Worm (Caenorhabditis elegans) whole organism, L2 larva: Measurements from ENCODE around the gene dct-16.

ENCODE experiments used
- F13H6.1 ChIP-seq: sonication (generic microtip); optimal IDR thresholded peaks from 2 replicates; lab custom pipeline; 2016; ENCODE audit warnings: missing genetic modification characterization, missing compliant biosample characterization
- ZK546.5 ChIP-seq: sonication (generic microtip); optimal IDR thresholded peaks from 2 replicates; lab custom pipeline; 2017; ENCODE audit warnings: missing biosample characterization, missing genetic modification characterization
- alr-1 ChIP-seq: fragments of 150-350 bp; optimal IDR thresholded peaks from 2 replicates; lab custom pipeline; 2014; ENCODE audit warnings: missing biosample characterization, missing genetic modification characterization
- aly-2 ChIP-seq: fragments of 150-350 bp; optimal IDR thresholded peaks from 2 replicates; lab custom pipeline; 2014; ENCODE audit warnings: missing biosample characterization, missing genetic modification characterization
- ama-1 ChIP-seq: fragments of 150-350 bp; optimal IDR thresholded peaks from 2 replicates; lab custom pipeline; 2018; ENCODE audit warnings: inconsistent platforms
- blmp-1 ChIP-seq: sonication (generic microtip); optimal IDR thresholded peaks from 2 replicates; lab custom pipeline; 2017; ENCODE audit warnings: missing genetic modification characterization, mild to moderate bottlenecking, missing compliant biosample characterization, antibody characterized with exemption, moderate library complexity; ENCODE audit not compliant: insufficient read depth
- crh-2 ChIP-seq: sonication (generic microtip); optimal IDR thresholded peaks from 2 replicates; lab custom pipeline; 2017; ENCODE audit warnings: missing biosample characterization, missing genetic modification characterization
- elt-3 ChIP-seq: sonication (generic microtip); optimal IDR thresholded peaks from 2 replicates; lab custom pipeline; 2017; ENCODE audit warnings: missing biosample characterization, missing genetic modification characterization
- fos-1 ChIP-seq: fragments of 150-350 bp; optimal IDR thresholded peaks from 2 replicates; lab custom pipeline; 2014; ENCODE audit warnings: missing biosample characterization, missing genetic modification characterization
- gmeb-1 ChIP-seq: fragments of 150-350 bp; optimal IDR thresholded peaks from 2 replicates; lab custom pipeline; 2014; ENCODE audit warnings: missing biosample characterization, missing genetic modification characterization
- lin-11 ChIP-seq: fragments of 150-350 bp; sonication (generic microtip); optimal IDR thresholded peaks from 2 replicates; lab custom pipeline; 2014; ENCODE audit warnings: missing biosample characterization, missing genetic modification characterization, inconsistent platforms, mixed read lengths
- lin-13 ChIP-seq: fragments of 150-350 bp; optimal IDR thresholded peaks from 2 replicates; lab custom pipeline; 2014; ENCODE audit warnings: missing biosample characterization, missing genetic modification reagents, missing genetic modification characterization
- lsy-2 ChIP-seq, 2 experiments: fragments of 150-350 bp in 1 of 2; sonication (generic microtip) in 1 of 2; optimal IDR thresholded peaks; 2 replicates each; lab custom pipeline; 2014 to 2017; ENCODE audit warnings: missing biosample characterization in 2 of 2, missing genetic modification characterization in 2 of 2
- mab-5 ChIP-seq: fragments of 150-350 bp; optimal IDR thresholded peaks from 2 replicates; lab custom pipeline; 2014; ENCODE audit warnings: missing biosample characterization, missing genetic modification characterization
- mdl-1 ChIP-seq, 2 experiments: fragments of 150-350 bp in 1 of 2; sonication (generic microtip) in 1 of 2; optimal IDR thresholded peaks; 2 replicates each; lab custom pipeline; 2017; ENCODE audit warnings: missing biosample characterization in 2 of 2, missing genetic modification characterization in 2 of 2
- nhr-10 ChIP-seq: sonication (generic microtip); optimal IDR thresholded peaks from 2 replicates; lab custom pipeline; 2017; ENCODE audit warnings: missing biosample characterization, missing genetic modification characterization
- nhr-11 ChIP-seq: fragments of 150-350 bp; optimal IDR thresholded peaks from 2 replicates; lab custom pipeline; 2014; ENCODE audit warnings: missing biosample characterization, missing genetic modification characterization
- nhr-129 ChIP-seq: fragments of 150-350 bp; optimal IDR thresholded peaks from 2 replicates; lab custom pipeline; 2014; ENCODE audit warnings: missing biosample characterization, missing genetic modification characterization
- nhr-21 ChIP-seq: fragments of 150-350 bp; optimal IDR thresholded peaks from 2 replicates; lab custom pipeline; 2014; ENCODE audit warnings: missing biosample characterization, missing genetic modification characterization
- nhr-237 ChIP-seq: fragments of 150-350 bp; optimal IDR thresholded peaks from 2 replicates; lab custom pipeline; 2014; ENCODE audit warnings: missing biosample characterization, missing genetic modification characterization
- nhr-25 ChIP-seq: fragments of 150-350 bp; sonication (generic microtip); optimal IDR thresholded peaks from 3 replicates; lab custom pipeline; 2014; ENCODE audit warnings: missing biosample characterization, missing genetic modification characterization
- nhr-6 ChIP-seq: fragments of 150-350 bp; optimal IDR thresholded peaks from 2 replicates; lab custom pipeline; 2014; ENCODE audit warnings: missing biosample characterization, missing genetic modification characterization
- nhr-77 ChIP-seq: fragments of 150-350 bp; optimal IDR thresholded peaks from 2 replicates; lab custom pipeline; 2014; ENCODE audit warnings: missing biosample characterization, missing genetic modification characterization
- peb-1 ChIP-seq: fragments of 150-350 bp; optimal IDR thresholded peaks from 2 replicates; lab custom pipeline; 2014; ENCODE audit warnings: missing biosample characterization, missing genetic modification characterization
- skn-1 ChIP-seq: sonication (generic microtip); optimal IDR thresholded peaks from 2 replicates; lab custom pipeline; 2017; ENCODE audit warnings: missing biosample characterization, missing genetic modification characterization
- sma-3 ChIP-seq: sonication (generic microtip); optimal IDR thresholded peaks from 2 replicates; lab custom pipeline; 2016; ENCODE audit warnings: missing genetic modification reagents, missing genetic modification characterization, missing compliant biosample characterization
- sma-9 ChIP-seq, 2 experiments: fragments of 150-350 bp in 1 of 2; sonication (generic microtip) in 1 of 2; optimal IDR thresholded peaks; 2 replicates each; lab custom pipeline; 2014 to 2016; ENCODE audit warnings: missing genetic modification characterization in 2 of 2, mild to moderate bottlenecking in 1 of 2, missing biosample characterization in 1 of 2, missing compliant biosample characterization in 1 of 2, missing genetic modification reagents in 1 of 2, moderate library complexity in 1 of 2
- snpc-4 ChIP-seq: fragments of 150-350 bp; optimal IDR thresholded peaks from 2 replicates; lab custom pipeline; 2014; ENCODE audit warnings: missing biosample characterization, missing genetic modification characterization
- unc-39 ChIP-seq: fragments of 150-350 bp; optimal IDR thresholded peaks from 2 replicates; lab custom pipeline; 2014; ENCODE audit warnings: missing biosample characterization, missing genetic modification characterization
- unc-55 ChIP-seq: fragments of 150-350 bp; sonication (generic microtip); optimal IDR thresholded peaks from 3 replicates; lab custom pipeline; 2014; ENCODE audit warnings: missing biosample characterization, missing genetic modification reagents, missing genetic modification characterization
- unc-62 ChIP-seq: fragments of 150-350 bp; optimal IDR thresholded peaks from 2 replicates; lab custom pipeline; 2014; ENCODE audit warnings: missing biosample characterization, missing genetic modification reagents, missing genetic modification characterization
- zag-1 ChIP-seq: fragments of 150-350 bp; optimal IDR thresholded peaks from 2 replicates; lab custom pipeline; 2014; ENCODE audit warnings: missing biosample characterization, missing genetic modification characterization
- ztf-1 ChIP-seq: fragments of 200-800 bp; sonication (Bioruptor generic); conservative IDR thresholded peaks from 2 replicates; pipeline ENCODE4 v1.3.6; 2022; ENCODE audit warnings: missing genetic modification characterization, missing compliant biosample characterization
- ztf-11 ChIP-seq: sonication (generic microtip); optimal IDR thresholded peaks from 2 replicates; lab custom pipeline; 2017; ENCODE audit warnings: missing biosample characterization, missing genetic modification characterization

The dct-16 gene

DNA sequence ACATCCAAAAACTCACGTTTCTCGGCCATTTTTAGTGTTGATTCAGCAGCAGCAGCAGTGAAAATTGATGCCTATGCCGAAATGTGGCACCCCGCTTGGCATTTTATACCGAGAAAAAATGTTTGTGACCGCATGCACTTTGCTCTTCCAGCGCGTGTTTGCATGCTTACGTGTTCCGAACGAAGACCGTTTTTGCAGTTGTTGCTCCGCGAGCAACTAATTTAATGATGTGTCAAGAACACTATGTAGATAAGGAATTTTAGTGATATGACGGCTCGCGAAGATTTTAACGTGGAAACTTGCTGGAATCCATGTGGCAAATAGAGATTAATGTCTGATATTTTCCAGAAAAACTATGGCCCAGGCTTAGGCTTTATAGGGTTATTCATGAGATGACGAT lies at the start of gene dct-16:
dct-16 (minus strand) TSS at position 78 of the 400 bp plus-strand sequence.
- TF ChIP-seq F13H6.1 (tag; lab: Kevin White, UChicago), result peak; percentile 5
- TF ChIP-seq fos-1 (tag; lab: Kevin White, UChicago), result peak; percentile 58
- peak in 1 of 2 experiments; percentile 29 for TF ChIP-seq mdl-1 (tag; optimal IDR thresholded peaks at IDR 0.05; lab: Kevin White, UChicago)
- no peak for TF ChIP-seq unc-55 (GFP tag; lab: Kevin White, UChicago)
- peak; percentile 15 for TF ChIP-seq gmeb-1
- TF ChIP-seq aly-2 (tag; lab: Kevin White, UChicago), result no peak
- TF ChIP-seq sma-9 (GFP tag; optimal IDR thresholded peaks at IDR 0.05; lab: Kevin White, UChicago), result peak; percentile 68
- no peak for TF ChIP-seq sma-9 (tag; optimal IDR thresholded peaks at IDR 0.05; lab: Kevin White, UChicago)
- TF ChIP-seq ama-1 (lab: Kevin White, UChicago), result no peak
- no peak for TF ChIP-seq nhr-10 (tag; lab: Kevin White, UChicago)
- TF ChIP-seq crh-2 (tag; lab: Kevin White, UChicago), result peak; percentile 74
- TF ChIP-seq, all 48 proteins: peak for 6

DNA sequence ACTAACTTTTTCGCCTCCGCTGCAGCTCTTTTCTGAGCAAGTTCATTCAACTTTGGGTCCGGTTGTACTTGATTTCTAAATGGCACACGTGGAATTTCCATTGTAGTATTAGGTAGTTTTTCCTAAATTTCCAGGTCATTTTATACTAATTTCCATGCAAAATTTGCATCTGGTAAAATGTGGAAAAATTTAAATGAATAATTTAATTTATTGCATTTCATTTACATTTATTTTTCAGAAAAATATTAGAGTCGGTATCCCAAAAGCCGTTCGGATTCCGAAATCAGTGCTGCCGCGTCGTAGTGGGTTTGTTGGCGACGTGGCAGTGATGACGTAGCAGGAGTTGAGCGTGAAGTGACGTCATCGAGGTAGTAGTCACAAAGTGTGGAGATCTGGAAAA lies 48.2 kb upstream of the dct-16 start, which contains the start of gene Y38H6C.18:
Y38H6C.18 (minus strand) TSS at position 101 of the 400 bp plus-strand sequence.
- TF ChIP-seq nhr-25 (no peak), ztf-1 (GFP tag; lab: Robert Waterston, UW) (no peak), mab-5 (tag; lab: Kevin White, UChicago) (no peak), gmeb-1 (no peak), ztf-11 (tag; lab: Kevin White, UChicago) (no peak), nhr-129 (tag; lab: Kevin White, UChicago) (no peak), unc-62 (GFP tag; lab: Kevin White, UChicago) (no peak), sma-3 (GFP tag; lab: Kevin White, UChicago) (no peak), unc-39 (tag; lab: Kevin White, UChicago) (no peak), ZK546.5 (tag; lab: Kevin White, UChicago) (no peak), nhr-77 (tag; lab: Kevin White, UChicago) (no peak), sma-9 (GFP tag; optimal IDR thresholded peaks at IDR 0.05; lab: Kevin White, UChicago) (no peak), sma-9 (tag; optimal IDR thresholded peaks at IDR 0.05; lab: Kevin White, UChicago) (no peak), nhr-237 (tag; lab: Kevin White, UChicago) (no peak), lsy-2 (tag; optimal IDR thresholded peaks at IDR 0.05; lab: Kevin White, UChicago) (no peak)
- TF ChIP-seq, all 48 proteins: peak for 0

DNA sequence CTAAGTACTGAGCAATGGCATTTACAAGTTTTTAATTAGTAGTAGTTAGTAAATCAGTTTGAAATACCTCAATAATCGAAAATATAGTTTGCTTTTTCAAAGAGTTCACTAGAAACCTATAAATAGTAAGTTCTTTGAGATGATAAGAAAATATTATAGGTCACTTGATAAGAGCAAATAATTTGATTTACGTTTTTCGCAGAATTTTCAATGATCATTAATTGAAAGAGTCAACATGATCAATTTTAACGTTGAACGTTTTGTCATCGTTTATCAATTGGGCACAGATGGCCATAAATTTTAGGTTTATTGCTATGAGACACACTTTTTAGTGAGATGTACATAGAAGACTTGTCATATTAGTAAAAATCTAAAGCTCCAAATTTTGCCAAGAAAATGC lies 46.9 kb upstream of the dct-16 start:
- TF ChIP-seq alr-1, result no peak
- TF ChIP-seq gmeb-1, result no peak
- no peak for TF ChIP-seq elt-3 (tag; lab: Kevin White, UChicago)
- TF ChIP-seq snpc-4 (tag; lab: Kevin White, UChicago), result no peak
- TF ChIP-seq nhr-11 (tag; lab: Kevin White, UChicago), result no peak
- no peak for TF ChIP-seq ztf-11 (tag; lab: Kevin White, UChicago)
- peak; percentile 10 for TF ChIP-seq fos-1 (tag; lab: Kevin White, UChicago)
- TF ChIP-seq zag-1 (tag; lab: Kevin White, UChicago), result no peak
- TF ChIP-seq blmp-1 (tag; lab: Kevin White, UChicago), result no peak

DNA sequence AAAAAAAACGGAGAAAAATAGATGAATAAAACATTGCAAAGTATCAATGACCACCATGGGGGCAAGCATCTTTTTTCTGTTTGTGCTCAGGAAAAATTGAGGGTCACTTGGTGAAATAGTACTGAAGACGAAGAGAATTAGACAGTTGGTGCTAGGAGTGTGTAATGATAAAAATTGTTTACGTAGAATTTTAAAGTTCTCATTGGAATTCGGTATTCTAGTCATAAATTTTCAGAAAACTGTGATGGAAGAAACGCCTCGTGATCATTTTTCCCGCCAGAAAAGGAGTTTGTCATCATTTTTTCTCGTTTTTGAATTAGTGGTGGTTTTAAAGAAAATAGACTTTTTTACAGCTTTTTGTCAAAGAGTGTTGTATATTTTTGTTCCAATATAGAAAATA lies 45.8 kb upstream of the dct-16 start:
- TF ChIP-seq nhr-6 (tag; lab: Kevin White, UChicago) (no peak), gmeb-1 (peak; percentile 19), skn-1 (tag; lab: Kevin White, UChicago) (peak; percentile 79), ZK546.5 (tag; lab: Kevin White, UChicago) (no peak), ztf-11 (tag; lab: Kevin White, UChicago) (no peak), nhr-21 (no peak), lin-11 (no peak), unc-55 (GFP tag; lab: Kevin White, UChicago) (no peak), fos-1 (tag; lab: Kevin White, UChicago) (no peak), sma-3 (GFP tag; lab: Kevin White, UChicago) (no peak), F13H6.1 (tag; lab: Kevin White, UChicago) (no peak), lin-13 (GFP tag; lab: Kevin White, UChicago) (no peak), peb-1 (tag; lab: Kevin White, UChicago) (no peak), snpc-4 (tag; lab: Kevin White, UChicago) (no peak)
- TF ChIP-seq, all 48 proteins: peak for 2
